Fruit fly (Drosophila melanogaster) whole organism, embryonic: ENCODE measurements around the gene CG16710.

Experiments used
- Aef1 ChIP-seq: fragments of 200-800 bp; sonication (Bioruptor generic); IDR thresholded peaks from 3 replicates; pipeline ENCODE4 v1.3.6; 2022; ENCODE audit warnings: missing biosample characterization, missing genetic modification characterization
- Antp ChIP-seq: fragments of 200-800 bp; sonication (Bioruptor generic); optimal IDR thresholded peaks from 3 replicates; lab custom pipeline; 2016; ENCODE audit warnings: missing biosample characterization, missing genetic modification characterization
- Awh ChIP-seq: fragments of 200-800 bp; sonication (Bioruptor generic); IDR thresholded peaks from 2 replicates; pipeline ENCODE4, ENCODE4 v1.3.6; 2022; ENCODE audit warnings: missing biosample characterization, missing genetic modification characterization
- B-H1 ChIP-seq: fragments of 200-800 bp; sonication (Bioruptor generic); IDR thresholded peaks from 3 replicates; pipeline ENCODE4 v1.3.6; 2022; ENCODE audit warnings: missing biosample characterization, missing genetic modification characterization
- CG10209 ChIP-seq: fragments of 200-800 bp; sonication (Bioruptor generic); optimal IDR thresholded peaks from 3 replicates; lab custom pipeline; 2017; ENCODE audit warnings: missing biosample characterization, mild to moderate bottlenecking, missing genetic modification characterization, missing genetic modification reagents
- CG10274 ChIP-seq: fragments of 200-800 bp; sonication (Bioruptor generic); optimal IDR thresholded peaks from 3 replicates; lab custom pipeline; 2017; ENCODE audit warnings: missing biosample characterization, mild to moderate bottlenecking, missing genetic modification characterization
- CG10979 ChIP-seq: fragments of 200-800 bp; sonication (Bioruptor generic); optimal IDR thresholded peaks from 2 replicates; lab custom pipeline; 2018; ENCODE audit warnings: missing biosample characterization, mild to moderate bottlenecking, missing genetic modification characterization, moderate library complexity
- CG11456 ChIP-seq: fragments of 200-800 bp; sonication (Bioruptor generic); IDR thresholded peaks from 3 replicates; pipeline ENCODE4 v1.3.6; 2022; ENCODE audit warnings: missing biosample characterization, missing genetic modification characterization
- CG12744 ChIP-seq: fragments of 200-800 bp; sonication (Bioruptor generic); optimal IDR thresholded peaks from 2 replicates; lab custom pipeline; 2016; ENCODE audit warnings: missing biosample characterization, missing genetic modification characterization
- CG14965 ChIP-seq: fragments of 200-800 bp; sonication (Bioruptor generic); optimal IDR thresholded peaks from 2 replicates; lab custom pipeline; 2016; ENCODE audit warnings: missing biosample characterization, missing genetic modification characterization, borderline replicate concordance
- CG1602 ChIP-seq: fragments of 200-800 bp; sonication (Bioruptor generic); optimal IDR thresholded peaks from 3 replicates; lab custom pipeline; 2016; ENCODE audit warnings: missing biosample characterization, missing genetic modification characterization
- CG17385 ChIP-seq: fragments of 200-800 bp; sonication (Bioruptor generic); optimal IDR thresholded peaks from 3 replicates; lab custom pipeline; 2018; ENCODE audit warnings: missing biosample characterization, mild to moderate bottlenecking, missing genetic modification characterization
- CG32532 ChIP-seq: fragments of 200-800 bp; sonication (Bioruptor generic); IDR thresholded peaks from 2 replicates; pipeline ENCODE4 v1.3.6; 2022; ENCODE audit warnings: missing biosample characterization, missing genetic modification characterization
- CG4404 ChIP-seq: fragments of 200-800 bp; sonication (Bioruptor generic); IDR thresholded peaks from 2 replicates; pipeline ENCODE4 v1.3.6; 2022; ENCODE audit warnings: missing biosample characterization, missing genetic modification characterization
- CG7745 ChIP-seq: fragments of 200-800 bp; sonication (Bioruptor generic); optimal IDR thresholded peaks from 2 replicates; lab custom pipeline; 2018; ENCODE audit warnings: missing biosample characterization, mild to moderate bottlenecking, missing genetic modification characterization, moderate library complexity
- CG7963 ChIP-seq: fragments of 200-800 bp; sonication (Bioruptor generic); IDR thresholded peaks from 3 replicates; pipeline ENCODE4 v1.3.6; 2022; ENCODE audit warnings: missing biosample characterization, missing genetic modification characterization; ENCODE audit not compliant: partially characterized antibody
- CG8765 ChIP-seq: fragments of 200-800 bp; sonication (Bioruptor generic); IDR thresholded peaks from 2 replicates; pipeline ENCODE4 v1.3.6; 2022; ENCODE audit warnings: missing biosample characterization, missing genetic modification characterization
- CG9609 ChIP-seq: fragments of 200-800 bp; sonication (Bioruptor generic); optimal IDR thresholded peaks from 3 replicates; lab custom pipeline; 2016; ENCODE audit warnings: missing biosample characterization, missing genetic modification characterization
- CG9876 ChIP-seq: fragments of 200-800 bp; sonication (Bioruptor generic); optimal IDR thresholded peaks from 2 replicates; lab custom pipeline; 2016; ENCODE audit warnings: missing biosample characterization, missing genetic modification characterization
- Camta ChIP-seq: fragments of 200-800 bp; sonication (Bioruptor generic); optimal IDR thresholded peaks from 2 replicates; lab custom pipeline; 2016; ENCODE audit warnings: missing biosample characterization, missing genetic modification characterization
- Dfd ChIP-seq, 2 experiments: fragments of >200 bp; optimal IDR thresholded peaks; 2 replicates each; lab custom pipeline; 2017; ENCODE audit warnings: missing biosample characterization in 2 of 2, missing genetic modification characterization in 2 of 2
- Ets65A ChIP-seq: fragments of 200-800 bp; sonication (Bioruptor generic); peaks from one replicate; lab custom pipeline; 2016; ENCODE audit warnings: missing biosample characterization, missing genetic modification characterization
- Hr78 ChIP-seq, 2 experiments: fragments of 200-800 bp in 1 of 2; fragments of >200 bp in 1 of 2; sonication (Bioruptor generic) in 1 of 2; optimal IDR thresholded peaks; 2 replicates each; lab custom pipeline; 2017 to 2019; ENCODE audit warnings: missing biosample characterization in 2 of 2, missing genetic modification characterization in 2 of 2, mild to moderate bottlenecking in 1 of 2, moderate library complexity in 1 of 2
- Lhr ChIP-seq: fragments of 200-800 bp; sonication (Bioruptor generic); optimal IDR thresholded peaks from 3 replicates; lab custom pipeline; 2017; ENCODE audit warnings: mild to moderate bottlenecking, missing biosample characterization, missing genetic modification reagents, missing genetic modification characterization
- MBD-R2 ChIP-seq: fragments of 200-800 bp; sonication (Bioruptor generic); IDR thresholded peaks from 2 replicates; pipeline ENCODE4 v1.3.6; 2022; ENCODE audit warnings: missing biosample characterization, missing genetic modification characterization
- MTF-1 ChIP-seq: fragments of 200-800 bp; sonication (Bioruptor generic); optimal IDR thresholded peaks from 2 replicates; lab custom pipeline; 2018; ENCODE audit warnings: missing biosample characterization, mild to moderate bottlenecking, missing genetic modification characterization, borderline replicate concordance
- Neu2 ChIP-seq: fragments of 200-800 bp; sonication (Bioruptor generic); optimal IDR thresholded peaks from 3 replicates; lab custom pipeline; 2016; ENCODE audit warnings: missing biosample characterization, missing genetic modification characterization, borderline replicate concordance
- Optix ChIP-seq: fragments of 200-800 bp; sonication (Bioruptor generic); IDR thresholded peaks from 3 replicates; pipeline ENCODE4 v1.3.6; 2022; ENCODE audit warnings: missing biosample characterization, missing genetic modification characterization
- PHDP ChIP-seq: fragments of 200-800 bp; sonication (Bioruptor generic); optimal IDR thresholded peaks from 3 replicates; lab custom pipeline; 2018; ENCODE audit warnings: missing biosample characterization, mild to moderate bottlenecking, missing genetic modification characterization, moderate library complexity
- Poxn ChIP-seq: fragments of 200-800 bp; sonication (Bioruptor generic); IDR thresholded peaks from 2 replicates; pipeline ENCODE4 v1.3.6; 2022; ENCODE audit warnings: missing biosample characterization, missing genetic modification characterization
- ac ChIP-seq: fragments of 200-800 bp; sonication (Bioruptor generic); optimal IDR thresholded peaks from 3 replicates; lab custom pipeline; 2017; ENCODE audit warnings: missing biosample characterization, mild to moderate bottlenecking, missing genetic modification characterization
- al ChIP-seq: fragments of 200-800 bp; sonication (Bioruptor generic); IDR thresholded peaks from 2 replicates; pipeline ENCODE4 v1.3.6; 2022; ENCODE audit warnings: missing biosample characterization, missing genetic modification characterization
- br ChIP-seq: fragments of >200 bp; optimal IDR thresholded peaks from 2 replicates; lab custom pipeline; 2017
- chif ChIP-seq, 2 experiments: fragments of 200-800 bp; sonication (Bioruptor generic); optimal IDR thresholded peaks; 3 replicates each; lab custom pipeline; 2016; ENCODE audit warnings: missing biosample characterization in 2 of 2, missing genetic modification characterization in 2 of 2
- ci ChIP-seq: fragments of 200-800 bp; sonication (Bioruptor generic); IDR thresholded peaks from 3 replicates; pipeline ENCODE4 v1.3.6; 2022; ENCODE audit warnings: missing biosample characterization, missing genetic modification characterization
- dan ChIP-seq: fragments of 200-800 bp; sonication (Bioruptor generic); IDR thresholded peaks from 2 replicates; pipeline ENCODE4 v1.3.6; 2022; ENCODE audit warnings: missing biosample characterization, missing genetic modification characterization
- dysf ChIP-seq: fragments of 200-800 bp; sonication (Bioruptor generic); IDR thresholded peaks from 3 replicates; pipeline ENCODE4 v1.3.6; 2022; ENCODE audit warnings: missing biosample characterization, missing genetic modification characterization
- exex ChIP-seq: fragments of 200-800 bp; sonication (Bioruptor generic); optimal IDR thresholded peaks from 4 replicates; lab custom pipeline; 2018; ENCODE audit warnings: missing biosample characterization, mild to moderate bottlenecking, missing genetic modification characterization, moderate library complexity
- hth ChIP-seq: fragments of >200 bp; optimal IDR thresholded peaks from 2 replicates; lab custom pipeline; 2017; ENCODE audit warnings: inconsistent platforms
- inv ChIP-seq: fragments of 200-800 bp; sonication (Bioruptor generic); IDR thresholded peaks from 2 replicates; pipeline ENCODE4 v1.3.6; 2022; ENCODE audit warnings: missing biosample characterization, missing genetic modification characterization; ENCODE audit not compliant: partially characterized antibody
- kay ChIP-seq: fragments of 200-800 bp; sonication (Bioruptor generic); optimal IDR thresholded peaks from 2 replicates; lab custom pipeline; 2016; ENCODE audit warnings: missing biosample characterization, missing genetic modification characterization
- kni ChIP-seq: fragments of 200-800 bp; sonication (Bioruptor generic); optimal IDR thresholded peaks from 3 replicates; lab custom pipeline; 2017; ENCODE audit warnings: mild to moderate bottlenecking, missing biosample characterization, missing genetic modification reagents, missing genetic modification characterization
- luna ChIP-seq: fragments of 200-800 bp; sonication (Bioruptor generic); optimal IDR thresholded peaks from 2 replicates; lab custom pipeline; 2016; ENCODE audit warnings: missing biosample characterization, missing genetic modification characterization
- pb ChIP-seq: fragments of 200-800 bp; sonication (Bioruptor generic); optimal IDR thresholded peaks from 3 replicates; lab custom pipeline; 2016; ENCODE audit warnings: missing biosample characterization, missing genetic modification characterization
- pzg ChIP-seq: fragments of 200-800 bp; sonication (Bioruptor generic); optimal IDR thresholded peaks from 3 replicates; lab custom pipeline; 2018; ENCODE audit warnings: missing biosample characterization, mild to moderate bottlenecking, missing genetic modification characterization, moderate library complexity
- repo ChIP-seq: fragments of 200-800 bp; sonication (Bioruptor generic); optimal IDR thresholded peaks from 2 replicates; lab custom pipeline; 2016; ENCODE audit warnings: missing biosample characterization, missing genetic modification characterization
- salm ChIP-seq: fragments of 200-800 bp; sonication (Bioruptor generic); optimal IDR thresholded peaks from 2 replicates; lab custom pipeline; 2018; ENCODE audit warnings: missing biosample characterization, mild to moderate bottlenecking, missing genetic modification characterization
- stc ChIP-seq: fragments of 200-800 bp; sonication (Bioruptor generic); IDR thresholded peaks from 2 replicates; pipeline ENCODE4 v1.3.6; 2022; ENCODE audit warnings: missing biosample characterization, missing genetic modification characterization
- ttk ChIP-seq: fragments of 200-800 bp; sonication (Bioruptor generic); IDR thresholded peaks from 2 replicates; pipeline ENCODE4 v2.1.2; 2022; ENCODE audit warnings: missing biosample characterization, missing genetic modification characterization
- unc-4 ChIP-seq: fragments of 200-800 bp; sonication (Bioruptor generic); IDR thresholded peaks from 2 replicates; pipeline ENCODE4 v1.3.6; 2022; ENCODE audit warnings: missing biosample characterization, missing genetic modification characterization; ENCODE audit not compliant: partially characterized antibody
- vvl ChIP-seq: fragments of 200-800 bp; sonication (Bioruptor generic); IDR thresholded peaks from 2 replicates; pipeline ENCODE4 v1.3.6; 2022; ENCODE audit warnings: missing biosample characterization, missing genetic modification characterization
- zfh2 ChIP-seq: fragments of 200-800 bp; sonication (Bioruptor generic); optimal IDR thresholded peaks from 2 replicates; lab custom pipeline; 2016; ENCODE audit warnings: missing biosample characterization, missing genetic modification characterization

CG16710 gene

DNA sequence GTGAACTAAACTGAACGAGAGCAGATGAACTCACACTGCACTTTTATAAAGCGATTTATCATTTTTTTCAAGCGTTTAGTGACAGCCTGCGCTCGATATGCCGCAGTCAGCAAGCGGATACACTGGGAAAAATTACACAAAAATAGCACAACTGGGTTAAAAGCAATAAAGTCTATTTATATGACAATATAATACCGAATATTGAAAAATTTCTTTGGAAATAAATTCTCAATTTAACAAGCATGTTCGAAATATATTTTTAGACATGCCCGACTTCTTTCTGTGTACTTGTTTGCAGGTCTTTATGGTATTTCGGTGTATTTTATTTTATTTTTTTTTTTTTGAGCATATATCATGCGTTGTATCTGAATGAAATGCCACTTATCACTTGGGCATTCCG lies 31.6 kb downstream of the CG16710 start (continued):
- TF ChIP-seq CG1602 (GFP tag; lab: Kevin White, UChicago) (peak; percentile 64), Hr78 (GFP tag; optimal IDR thresholded peaks at IDR 0.05; lab: Kevin White, UChicago) (no peak), CG14965 (GFP tag; lab: Kevin White, UChicago) (no peak), kni (GFP tag; lab: Kevin White, UChicago) (no peak), pzg (no peak), Aef1 (GFP tag; lab: Robert Waterston, UW) (0 out of 3 replicates have a peak, but pooled peaks have one; percentile 19), inv (no peak), CG12744 (GFP tag; lab: Kevin White, UChicago) (peak; percentile 18), ttk (peak; percentile 70), Ets65A (peak; percentile 94), CG32532 (GFP tag; lab: Robert Waterston, UW) (no peak), MBD-R2 (no peak), salm (tag; lab: Kevin White, UChicago) (peak; percentile 56), dan (GFP tag; lab: Robert Waterston, UW) (no peak), CG8765 (peak; percentile 51; the same call in 1 of the 2 replicates), CG9609 (GFP tag; lab: Kevin White, UChicago) (peak; percentile 31), MTF-1 (GFP tag; lab: Kevin White, UChicago) (no peak), CG11456 (GFP tag; lab: Robert Waterston, UW) (no peak), Awh (GFP tag; lab: Robert Waterston, UW) (peak; percentile 60; the same call in 1 of the 2 replicates), unc-4 (GFP tag; lab: Robert Waterston, UW) (no peak), CG10209 (peak; percentile 57), CG7963 (no peak), ac (GFP tag; lab: Kevin White, UChicago) (peak; percentile 58), stc (GFP tag; lab: Robert Waterston, UW) (peak; percentile 24; the same call in 1 of the 2 replicates), CG7745 (tag; lab: Kevin White, UChicago) (no peak), pb (peak; percentile 11), Optix (GFP tag; lab: Robert Waterston, UW) (peak; percentile 29; the same call in 1 of the 3 replicates), luna (GFP tag; lab: Kevin White, UChicago) (no peak), dysf (GFP tag; lab: Robert Waterston, UW) (peak; percentile 59; the same call in 1 of the 3 replicates), Lhr (GFP tag; lab: Kevin White, UChicago) (peak; percentile 5), CG10274 (no peak), kay (GFP tag; lab: Kevin White, UChicago) (peak; percentile 28), CG4404 (0 out of 2 replicates have a peak, but pooled peaks have one; percentile 6), repo (GFP tag; lab: Kevin White, UChicago) (no peak), al (GFP tag; lab: Robert Waterston, UW) (no peak), hth (lab: Kevin White, UChicago) (no peak), Antp (GFP tag; lab: Kevin White, UChicago) (peak; percentile 46), chif (GFP tag; optimal IDR thresholded peaks at IDR 0.05; lab: Kevin White, UChicago) (peak; percentile 75 to 80), exex (no peak), CG17385 (peak; percentile 58), B-H1 (GFP tag; lab: Robert Waterston, UW) (no peak; the same call in 2 of the 3 replicates), PHDP (tag; lab: Kevin White, UChicago) (peak; percentile 72), Camta (GFP tag; lab: Kevin White, UChicago) (peak; percentile 60), CG9876 (GFP tag; lab: Kevin White, UChicago) (no peak), Poxn (GFP tag; lab: Robert Waterston, UW) (no peak), Neu2 (GFP tag; lab: Kevin White, UChicago) (no peak), zfh2 (GFP tag; lab: Kevin White, UChicago) (no peak), Dfd (GFP tag; optimal IDR thresholded peaks at IDR 0.05; lab: Kevin White, UChicago) (no peak), ci (GFP tag; lab: Robert Waterston, UW) (peak; percentile 86), CG10979 (peak; percentile 67), vvl (GFP tag; lab: Robert Waterston, UW) (peak; percentile 74), br (lab: Kevin White, UChicago) (no peak)
